Worm (Caenorhabditis elegans): ENCODE measurements around the gene F10C1.1.
A peak's percentile ranks its signal among the peaks of the same experiment; 100 is the strongest.

Gene F10C1.1

DNA sequence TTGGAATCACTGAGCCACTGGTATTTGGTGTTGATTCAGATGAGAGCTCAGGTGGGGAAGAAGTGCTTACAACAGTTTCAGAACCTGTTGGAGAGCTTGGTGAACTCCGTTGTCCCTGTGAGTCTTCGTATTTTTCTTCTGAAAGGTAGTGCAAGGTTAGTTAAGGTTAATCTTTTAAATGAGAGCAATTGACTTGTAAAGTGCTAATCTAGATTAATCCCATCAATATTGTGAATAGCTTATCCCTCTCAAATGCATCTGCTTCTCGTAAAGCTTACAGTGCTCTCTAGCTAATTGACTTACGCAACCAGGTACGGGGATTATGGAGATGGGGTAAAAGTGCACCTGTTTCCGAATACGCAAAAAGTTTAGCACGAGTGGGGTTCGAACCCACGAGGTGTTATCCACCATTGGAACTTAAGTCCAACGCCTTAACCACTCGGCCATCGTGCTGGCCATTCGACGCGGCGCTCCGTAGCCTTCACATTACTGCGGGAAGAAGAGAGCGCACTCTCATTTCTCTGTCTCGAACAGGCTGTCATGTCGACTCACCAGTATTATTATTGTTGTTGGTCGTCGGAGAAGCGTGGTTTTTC, 1.4 kb upstream of the F10C1.1 start (continued):
- TF ChIP-seq ztf-16 (tag; optimal IDR thresholded peaks at IDR 0.05) (peak; percentile 28), hlh-6 (tag; optimal IDR thresholded peaks at IDR 0.05) (peak; percentile 48), C08G9.2 (tag; optimal IDR thresholded peaks at IDR 0.05) (peak; percentile 47), ceh-48 (tag; optimal IDR thresholded peaks at IDR 0.05) (peak; percentile 33), tbx-7 (tag; optimal IDR thresholded peaks at IDR 0.05) (no peak), hlh-30 (tag; optimal IDR thresholded peaks at IDR 0.05; ENCODE audit: insufficient read depth) (peak; percentile 39), pha-4 (tag; optimal IDR thresholded peaks at IDR 0.05) (no peak), K02D7.2 (tag; optimal IDR thresholded peaks at IDR 0.05) (no peak), ceh-34 (tag; optimal IDR thresholded peaks at IDR 0.05) (peak; percentile 31), ceh-18 (tag; optimal IDR thresholded peaks at IDR 0.05) (peak; percentile 37), madf-2 (tag; optimal IDR thresholded peaks at IDR 0.05) (peak; percentile 47), hlh-13 (GFP tag; optimal IDR thresholded peaks at IDR 0.05) (peak; percentile 59), ceh-30 (tag; optimal IDR thresholded peaks at IDR 0.05) (no peak), ceh-9 (tag; optimal IDR thresholded peaks at IDR 0.05) (no peak), ceh-6 (GFP tag; optimal IDR thresholded peaks at IDR 0.05) (peak; percentile 68), pat-9 (tag; optimal IDR thresholded peaks at IDR 0.05) (peak; percentile 53), pag-3 (tag; optimal IDR thresholded peaks at IDR 0.05; ENCODE audit: borderline replicate concordance) (no peak)

DNA sequence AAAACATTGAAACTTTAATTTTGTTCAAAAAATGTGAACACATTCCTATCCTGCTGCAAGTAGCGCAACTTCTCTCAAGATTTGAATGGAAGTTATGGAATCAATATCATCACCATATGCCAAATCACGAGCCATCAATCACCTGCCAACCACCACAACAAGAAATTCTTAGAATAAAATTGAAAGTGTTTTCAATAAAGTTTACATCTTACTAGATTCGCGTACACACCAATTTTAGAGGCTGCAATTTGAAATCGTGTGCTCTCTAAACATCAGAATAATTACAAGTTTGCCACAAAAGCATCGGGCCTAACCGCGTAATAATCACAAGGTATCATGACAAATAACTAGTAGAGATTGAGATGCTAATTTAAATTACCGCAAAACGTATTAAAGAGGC, 850 bp downstream of the F10C1.1 start:
- TF ChIP-seq ceh-9 (tag; optimal IDR thresholded peaks at IDR 0.05) (no peak), gmeb-2 (tag; optimal IDR thresholded peaks at IDR 0.05) (no peak), pat-9 (tag; optimal IDR thresholded peaks at IDR 0.05) (no peak), Y22D7AL.16 (tag; optimal IDR thresholded peaks at IDR 0.05) (no peak), ceh-2 (tag; optimal IDR thresholded peaks at IDR 0.05) (no peak), ceh-31 (tag; optimal IDR thresholded peaks at IDR 0.05) (no peak)

DNA sequence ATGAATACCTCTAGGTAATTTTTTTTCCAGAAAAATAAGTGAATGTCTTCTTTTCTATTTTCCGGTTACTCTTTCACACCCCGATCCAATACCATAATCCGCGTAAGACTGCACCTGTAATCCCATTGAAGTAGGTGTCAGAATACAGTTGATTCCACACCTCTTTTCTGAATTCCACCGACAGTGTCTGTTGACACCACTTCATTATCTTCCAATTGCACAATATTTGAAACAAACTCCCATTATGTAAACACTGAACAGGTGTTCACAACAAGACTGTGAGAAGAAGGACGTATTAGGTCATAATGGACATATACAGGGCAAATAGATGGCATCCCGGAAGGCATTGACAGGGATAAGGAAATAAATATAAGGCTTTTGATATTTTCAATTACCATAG, 3.3 kb downstream of the F10C1.1 start:
- no peak for TF ChIP-seq ref-2 (tag; optimal IDR thresholded peaks at IDR 0.05)
- no peak for TF ChIP-seq ceh-2 (tag; optimal IDR thresholded peaks at IDR 0.05)
- TF ChIP-seq hlh-15 (tag; optimal IDR thresholded peaks at IDR 0.05), result no peak
- TF ChIP-seq ceh-48 (tag; optimal IDR thresholded peaks at IDR 0.05), result no peak
- no peak for TF ChIP-seq pqm-1 (tag; optimal IDR thresholded peaks at IDR 0.05)
- no peak for TF ChIP-seq eyg-1 (tag; optimal IDR thresholded peaks at IDR 0.05)
- no peak for TF ChIP-seq ceh-6 (GFP tag; optimal IDR thresholded peaks at IDR 0.05)
- no peak for TF ChIP-seq che-1 (tag; optimal IDR thresholded peaks at IDR 0.05)
- no peak for TF ChIP-seq nhr-232 (tag; optimal IDR thresholded peaks at IDR 0.05)
- no peak for TF ChIP-seq ceh-22 (tag; optimal IDR thresholded peaks at IDR 0.05)
- no peak for TF ChIP-seq hlh-6 (tag; optimal IDR thresholded peaks at IDR 0.05)
- TF ChIP-seq pat-9 (tag; optimal IDR thresholded peaks at IDR 0.05), result no peak
- no peak for TF ChIP-seq ttx-3 (tag; optimal IDR thresholded peaks at IDR 0.05)
- TF ChIP-seq dmd-4 (tag; optimal IDR thresholded peaks at IDR 0.05; ENCODE audit: borderline replicate concordance), result no peak
- TF ChIP-seq rnt-1 (tag; optimal IDR thresholded peaks at IDR 0.05), result no peak
- TF ChIP-seq ztf-16 (tag; optimal IDR thresholded peaks at IDR 0.05), result no peak
- no peak for TF ChIP-seq ceh-45 (GFP tag; IDR thresholded peaks at IDR 0.05)

DNA sequence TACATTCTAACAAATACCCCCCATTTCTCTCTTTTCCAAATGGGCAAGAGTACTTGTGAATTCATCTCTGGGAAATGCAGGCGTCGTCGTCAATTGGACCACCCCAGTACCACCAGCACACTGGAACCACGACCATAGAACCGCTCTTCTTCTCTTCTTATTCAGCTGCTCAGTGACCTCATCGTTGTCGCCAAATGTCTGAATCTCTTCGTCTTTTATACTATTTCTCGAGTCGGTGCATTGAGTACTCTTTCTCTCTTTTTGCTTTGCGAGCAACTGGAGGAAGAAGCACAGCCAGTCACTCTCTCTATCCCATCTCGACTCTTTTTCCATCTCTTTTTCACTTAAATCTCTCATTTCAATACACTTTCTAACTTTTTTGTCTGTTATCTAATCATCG, 5.8 kb downstream of the F10C1.1 start:
- no peak for TF ChIP-seq eyg-1 (tag; optimal IDR thresholded peaks at IDR 0.05)
- no peak for TF ChIP-seq pag-3 (tag; optimal IDR thresholded peaks at IDR 0.05; ENCODE audit: borderline replicate concordance)
- TF ChIP-seq ama-1 (optimal IDR thresholded peaks at IDR 0.05), result no peak
- TF ChIP-seq ceh-19 (GFP tag; optimal IDR thresholded peaks at IDR 0.05), result no peak
- TF ChIP-seq ceh-34 (tag; optimal IDR thresholded peaks at IDR 0.05), result no peak
- TF ChIP-seq hlh-6 (tag; optimal IDR thresholded peaks at IDR 0.05), result no peak
- no peak for TF ChIP-seq syd-9 (tag; optimal IDR thresholded peaks at IDR 0.05)
- TF ChIP-seq sox-2 (GFP tag; IDR thresholded peaks at IDR 0.05), result no peak
- peak; percentile 46 for TF ChIP-seq ceh-18 (tag; optimal IDR thresholded peaks at IDR 0.05)
- no peak for TF ChIP-seq madf-2 (tag; optimal IDR thresholded peaks at IDR 0.05)
- TF ChIP-seq C38D4.7 (GFP tag; optimal IDR thresholded peaks at IDR 0.05), result no peak
- TF ChIP-seq fkh-10 (GFP tag; optimal IDR thresholded peaks at IDR 0.05), result no peak
- TF ChIP-seq elt-2 (tag; optimal IDR thresholded peaks at IDR 0.05), result no peak
- peak; percentile 11 for TF ChIP-seq tbx-2 (tag; optimal IDR thresholded peaks at IDR 0.05)
- TF ChIP-seq sdc-2 (tag; optimal IDR thresholded peaks at IDR 0.05), result no peak
- TF ChIP-seq pqm-1 (tag; optimal IDR thresholded peaks at IDR 0.05), result no peak
- TF ChIP-seq tbx-7 (tag; optimal IDR thresholded peaks at IDR 0.05), result no peak
- no peak for TF ChIP-seq ceh-2 (tag; optimal IDR thresholded peaks at IDR 0.05)
- no peak for TF ChIP-seq ceh-22 (tag; optimal IDR thresholded peaks at IDR 0.05)
- peak; percentile 67 for TF ChIP-seq unc-42 (tag; optimal IDR thresholded peaks at IDR 0.05)
- no peak for TF ChIP-seq dmd-4 (tag; optimal IDR thresholded peaks at IDR 0.05; ENCODE audit: borderline replicate concordance)
- no peak for TF ChIP-seq ets-4 (tag; optimal IDR thresholded peaks at IDR 0.05)
- no peak for TF ChIP-seq gmeb-2 (tag; optimal IDR thresholded peaks at IDR 0.05)
- no peak for TF ChIP-seq hlh-15 (tag; optimal IDR thresholded peaks at IDR 0.05)
- no peak for TF ChIP-seq lin-11 (tag; optimal IDR thresholded peaks at IDR 0.05)
- TF ChIP-seq rnt-1 (tag; optimal IDR thresholded peaks at IDR 0.05), result no peak
- no peak for TF ChIP-seq pha-2 (tag; optimal IDR thresholded peaks at IDR 0.05)
- no peak for TF ChIP-seq pha-4 (tag; optimal IDR thresholded peaks at IDR 0.05)
